Worm (Caenorhabditis elegans) whole organism, young adult: Measurements from ENCODE around the gene nhr-97.
"Not testable (repeated sequence)": the region's sequence is repeated elsewhere in the genome, so short reads cannot be mapped to it uniquely, and the experiment has no call there.

Source experiments
- B0019.2 ChIP-seq: fragments of 200-800 bp; sonication (Bioruptor generic); conservative IDR thresholded peaks from 2 replicates; pipeline ENCODE4 v1.3.6; 2022; ENCODE audit warnings: missing genetic modification reagents, missing genetic modification characterization, missing compliant biosample characterization
- B0336.3 ChIP-seq: fragments of 200-800 bp; sonication (Bioruptor generic); IDR thresholded peaks from 2 replicates; pipeline ENCODE4 v1.3.6; 2022; ENCODE audit warnings: missing genetic modification characterization, missing compliant biosample characterization
- D2030.7 ChIP-seq: fragments of 200-800 bp; sonication (Bioruptor generic); IDR thresholded peaks from 2 replicates; pipeline ENCODE4 v1.3.6; 2022; ENCODE audit warnings: missing genetic modification reagents, missing genetic modification characterization, missing compliant biosample characterization
- F33H1.4 ChIP-seq: fragments of 200-800 bp; sonication (Bioruptor generic); IDR thresholded peaks from 2 replicates; pipeline ENCODE4 v1.3.6; 2022; ENCODE audit warnings: missing genetic modification reagents, missing genetic modification characterization, missing compliant biosample characterization
- F52B5.7 ChIP-seq: sonication (generic microtip); optimal IDR thresholded peaks from 2 replicates; lab custom pipeline; 2016; ENCODE audit warnings: mild to moderate bottlenecking, missing genetic modification characterization, missing compliant biosample characterization
- K12H6.12 ChIP-seq: fragments of 200-800 bp; sonication (Bioruptor generic); optimal IDR thresholded peaks from 2 replicates; lab custom pipeline; 2018; ENCODE audit warnings: mild to moderate bottlenecking, missing genetic modification characterization, missing compliant biosample characterization
- T26A5.8 ChIP-seq: sonication (generic microtip); optimal IDR thresholded peaks from 2 replicates; lab custom pipeline; 2016; ENCODE audit warnings: missing genetic modification characterization, missing compliant biosample characterization
- athp-1 ChIP-seq: sonication (generic microtip); optimal IDR thresholded peaks from 2 replicates; lab custom pipeline; 2017; ENCODE audit warnings: mild to moderate bottlenecking, missing genetic modification characterization, missing compliant biosample characterization
- attf-3 ChIP-seq: fragments of 200-800 bp; sonication (Bioruptor generic); conservative IDR thresholded peaks from 2 replicates; pipeline ENCODE4 v1.3.6; 2022; ENCODE audit warnings: missing genetic modification reagents, missing genetic modification characterization, missing compliant biosample characterization
- attf-6 ChIP-seq: fragments of 200-800 bp; sonication (Bioruptor generic); IDR thresholded peaks from 2 replicates; pipeline ENCODE4 v1.3.6; 2022; ENCODE audit warnings: missing genetic modification reagents, missing genetic modification characterization, missing compliant biosample characterization
- bed-1 ChIP-seq: fragments of 200-800 bp; sonication (Bioruptor generic); IDR thresholded peaks from 2 replicates; pipeline ENCODE4 v1.3.6; 2022; ENCODE audit warnings: missing genetic modification reagents, missing genetic modification characterization, missing compliant biosample characterization
- bed-2 ChIP-seq: fragments of 200-800 bp; sonication (Bioruptor generic); IDR thresholded peaks from 2 replicates; pipeline ENCODE4 v1.3.6; 2022; ENCODE audit warnings: missing genetic modification reagents, missing genetic modification characterization, missing compliant biosample characterization
- ccch-3 ChIP-seq: fragments of 200-800 bp; sonication (Bioruptor generic); optimal IDR thresholded peaks from 2 replicates; lab custom pipeline; 2018; ENCODE audit warnings: mild to moderate bottlenecking, missing genetic modification characterization, missing compliant biosample characterization
- ceh-100 ChIP-seq: fragments of 200-800 bp; sonication (Bioruptor generic); IDR thresholded peaks from 2 replicates; pipeline ENCODE4 v1.3.6; 2022; ENCODE audit warnings: missing genetic modification reagents, missing genetic modification characterization, missing compliant biosample characterization
- dox-1 ChIP-seq: fragments of 200-800 bp; sonication (Bioruptor generic); IDR thresholded peaks from 2 replicates; pipeline ENCODE4 v1.3.6; 2022; ENCODE audit warnings: missing genetic modification reagents, missing genetic modification characterization, missing compliant biosample characterization
- gei-17 ChIP-seq: fragments of 200-800 bp; sonication (Bioruptor generic); optimal IDR thresholded peaks from 2 replicates; lab custom pipeline; 2018; ENCODE audit warnings: mild to moderate bottlenecking, missing genetic modification characterization, missing compliant biosample characterization
- hmg-20 ChIP-seq: fragments of 200-800 bp; sonication (Bioruptor generic); IDR thresholded peaks from 2 replicates; pipeline ENCODE4 v1.3.6; 2022; ENCODE audit warnings: missing genetic modification reagents, missing genetic modification characterization, missing compliant biosample characterization
- lag-1 ChIP-seq: fragments of 200-800 bp; sonication (Bioruptor generic); IDR thresholded peaks from 2 replicates; pipeline ENCODE4 v1.3.6; 2022; ENCODE audit warnings: missing genetic modification reagents, missing genetic modification characterization, missing compliant biosample characterization
- lin-35 ChIP-seq, 3 experiments: fragments of 150-350 bp in 2 of 3; sonication (generic microtip) in 1 of 3; optimal IDR thresholded peaks; 2 replicates each; lab custom pipeline; 2014 to 2018; ENCODE audit warnings: missing biosample characterization in 3 of 3, missing genetic modification characterization in 3 of 3, missing genetic modification reagents in 3 of 3
- lin-40 ChIP-seq: sonication (generic microtip); optimal IDR thresholded peaks from 2 replicates; lab custom pipeline; 2016; ENCODE audit warnings: missing genetic modification characterization, mild to moderate bottlenecking, missing compliant biosample characterization, missing genotype, missing genetic modification reagents
- lsl-1 ChIP-seq: fragments of 200-800 bp; sonication (Bioruptor generic); optimal IDR thresholded peaks from 2 replicates; lab custom pipeline; 2018; ENCODE audit warnings: mild to moderate bottlenecking, missing genetic modification characterization, moderate library complexity, missing compliant biosample characterization
- madf-8 ChIP-seq: fragments of 200-800 bp; sonication (Bioruptor generic); conservative IDR thresholded peaks from 2 replicates; pipeline ENCODE4 v1.3.6; 2022; ENCODE audit warnings: missing genetic modification reagents, missing genetic modification characterization, missing compliant biosample characterization
- nhr-80 ChIP-seq: sonication (generic microtip); optimal IDR thresholded peaks from 2 replicates; lab custom pipeline; 2016; ENCODE audit warnings: missing genetic modification characterization, missing compliant biosample characterization
- rcor-1 ChIP-seq: fragments of 200-800 bp; sonication (Bioruptor generic); IDR thresholded peaks from 2 replicates; pipeline ENCODE4 v1.3.6; 2022; ENCODE audit warnings: missing genetic modification reagents, missing genetic modification characterization, missing compliant biosample characterization
- rpc-1 ChIP-seq, 2 experiments: fragments of 150-350 bp in 1 of 2; sonication (generic microtip) in 1 of 2; optimal IDR thresholded peaks; 2 replicates each; lab custom pipeline; 2014 to 2018; ENCODE audit warnings: missing biosample characterization in 1 of 2, missing genetic modification characterization in 1 of 2, missing genetic modification reagents in 1 of 2, missing genotype in 1 of 2
- sdz-38 ChIP-seq: sonication (generic microtip); optimal IDR thresholded peaks from 2 replicates; lab custom pipeline; 2016; ENCODE audit warnings: missing genotype, missing genetic modification characterization, missing compliant biosample characterization
- unc-130 ChIP-seq: sonication (generic microtip); optimal IDR thresholded peaks from 2 replicates; lab custom pipeline; 2016; ENCODE audit warnings: missing genetic modification reagents, missing genetic modification characterization, missing compliant biosample characterization
- unc-62 ChIP-seq: fragments of 150-350 bp; optimal IDR thresholded peaks from 2 replicates; lab custom pipeline; 2014; ENCODE audit warnings: missing biosample characterization, missing genetic modification reagents, missing genetic modification characterization
- ztf-22 ChIP-seq: fragments of 200-800 bp; sonication (Bioruptor generic); optimal IDR thresholded peaks from 2 replicates; lab custom pipeline; 2018; ENCODE audit warnings: mild to moderate bottlenecking, missing genetic modification characterization, moderate library complexity, missing compliant biosample characterization
- ztf-25 ChIP-seq: fragments of 200-800 bp; sonication (Bioruptor generic); IDR thresholded peaks from 2 replicates; pipeline ENCODE4 v1.3.6; 2022; ENCODE audit warnings: missing genetic modification reagents, missing genetic modification characterization, missing compliant biosample characterization
- ztf-26 ChIP-seq: sonication (generic microtip); optimal IDR thresholded peaks from 2 replicates; lab custom pipeline; 2017; ENCODE audit warnings: missing genetic modification characterization, missing compliant biosample characterization
- ztf-3 ChIP-seq: fragments of 200-800 bp; sonication (Bioruptor generic); optimal IDR thresholded peaks from 2 replicates; lab custom pipeline; 2018; ENCODE audit warnings: mild to moderate bottlenecking, missing genetic modification characterization, missing compliant biosample characterization

Gene nhr-97

DNA sequence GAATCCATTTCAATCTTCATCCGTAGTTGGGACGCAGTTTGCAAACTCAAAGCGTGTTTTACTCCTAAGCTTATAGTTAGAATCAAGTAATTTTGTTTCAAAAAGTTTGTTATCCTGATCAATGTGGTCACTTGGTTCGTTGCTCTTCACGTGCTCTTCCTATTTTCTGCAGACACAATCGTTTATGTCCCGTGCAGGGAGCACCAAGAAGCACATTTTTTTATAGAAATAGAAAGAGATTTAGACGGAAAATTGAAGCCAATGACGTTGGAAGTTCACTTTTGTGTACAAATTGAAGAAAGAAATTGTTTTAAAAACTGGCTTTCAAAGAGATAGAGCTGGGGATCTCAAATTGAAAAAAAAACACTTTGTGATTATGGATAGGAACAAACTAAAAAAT, 4.3 kb downstream of the nhr-97 start:
- TF ChIP-seq athp-1 = no peak
- TF ChIP-seq B0336.3 (GFP tag; lab: Robert Waterston, UW) = no peak
- TF ChIP-seq D2030.7 (GFP tag; lab: Robert Waterston, UW) = no peak
- TF ChIP-seq lin-35 (GFP tag; optimal IDR thresholded peaks at IDR 0.05; lab: Kevin White, UChicago) = no peak
- TF ChIP-seq T26A5.8 (tag; lab: Kevin White, UChicago) = no peak
- TF ChIP-seq ztf-26 (tag; lab: Kevin White, UChicago) = no peak
- TF ChIP-seq ztf-3 = no peak
- TF ChIP-seq lin-40 (tag; lab: Kevin White, UChicago) = no peak
- TF ChIP-seq lsl-1 (GFP tag; lab: Kevin White, UChicago) = no peak
- TF ChIP-seq unc-62 (GFP tag; lab: Kevin White, UChicago) = no peak
- no peak for TF ChIP-seq dox-1 (GFP tag; lab: Robert Waterston, UW)
- no peak for TF ChIP-seq rpc-1 (optimal IDR thresholded peaks at IDR 0.05; lab: Kevin White, UChicago)
- TF ChIP-seq rpc-1 (tag; optimal IDR thresholded peaks at IDR 0.05; lab: Kevin White, UChicago) = no peak
- TF ChIP-seq bed-2 (GFP tag; lab: Robert Waterston, UW) = no peak
- TF ChIP-seq lag-1 (GFP tag; lab: Robert Waterston, UW) = no peak
- no peak for TF ChIP-seq F52B5.7
- no peak for TF ChIP-seq attf-3
- no peak for TF ChIP-seq unc-130 (GFP tag; lab: Kevin White, UChicago)
- no peak for TF ChIP-seq madf-8 (GFP tag; lab: Robert Waterston, UW)
- no peak for TF ChIP-seq B0019.2 (GFP tag; lab: Robert Waterston, UW)

DNA sequence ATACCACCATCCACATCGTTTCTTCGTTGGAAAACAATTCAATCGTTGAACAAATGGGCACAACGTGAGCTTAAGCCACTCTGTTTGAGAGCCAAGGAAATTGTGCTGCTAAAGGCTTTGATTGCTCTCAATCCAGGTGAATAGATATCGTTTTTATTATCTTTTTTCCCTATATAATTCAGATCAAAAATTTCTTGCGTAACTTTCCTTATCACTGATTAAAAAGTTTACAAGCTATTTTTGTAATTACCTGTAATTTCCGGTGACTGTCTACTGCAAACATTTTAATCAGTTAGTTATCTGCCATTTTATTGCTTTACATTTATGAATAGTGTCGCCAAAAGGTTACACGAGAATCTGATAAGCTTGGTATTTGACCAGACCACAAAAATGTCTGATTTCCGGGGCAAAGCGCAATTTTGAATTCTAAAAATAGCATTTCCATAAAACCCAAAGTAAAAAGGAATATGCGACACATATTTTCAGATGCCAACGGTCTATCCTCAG, 5.3 kb downstream of the nhr-97 start:
- no peak for TF ChIP-seq gei-17 (GFP tag; lab: Kevin White, UChicago)
- peak; percentile 12 for TF ChIP-seq nhr-80 (tag; lab: Kevin White, UChicago)
- TF ChIP-seq, all 124 proteins: peak for 1

- no peak for TF ChIP-seq attf-3
- TF ChIP-seq B0019.2 (GFP tag; lab: Robert Waterston, UW) = no peak
- TF ChIP-seq ceh-100 = no peak
- TF ChIP-seq bed-1 (GFP tag; lab: Robert Waterston, UW) = no peak
- no peak for TF ChIP-seq ccch-3 (GFP tag; lab: Kevin White, UChicago)
- no peak for TF ChIP-seq K12H6.12 (tag; lab: Kevin White, UChicago)
- no peak for TF ChIP-seq rcor-1 (GFP tag; lab: Robert Waterston, UW)
- no peak for TF ChIP-seq ztf-22 (GFP tag; lab: Kevin White, UChicago)
Observed at ce11 chrIV:9766250-9766649, 8.8 kb downstream of the nhr-97 start, which contains the start of gene ssp-36. ssp-36 (minus strand) TSS chrIV:9766350.

DNA sequence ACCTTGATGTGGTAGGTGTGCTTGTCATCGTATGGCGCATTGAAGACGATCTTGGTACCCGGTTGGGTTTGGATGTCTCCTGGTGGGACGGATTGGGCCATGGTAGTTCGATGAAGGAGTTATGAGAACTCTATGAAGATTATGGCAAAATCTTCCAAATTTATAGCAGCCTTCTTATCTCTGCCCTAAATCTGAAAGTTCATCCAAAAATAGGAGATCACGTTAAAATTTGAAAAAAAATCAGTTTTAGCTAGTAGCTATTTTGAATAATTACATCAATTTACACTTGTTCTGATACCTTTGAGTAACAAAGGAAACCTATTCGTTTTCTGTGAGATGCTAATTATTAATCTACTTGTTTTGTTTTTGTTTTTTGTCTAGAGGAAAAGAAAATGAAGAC, 9.6 kb downstream of the nhr-97 start, which contains the start of gene msp-79:
TSS of gene msp-79 (minus strand) at position 101 of the 400 bp plus-strand sequence.
- TF ChIP-seq attf-6 (GFP tag; lab: Robert Waterston, UW); sdz-38; F33H1.4 (GFP tag; lab: Robert Waterston, UW): not testable (repeated sequence)

- TF ChIP-seq hmg-20, ztf-25, madf-8 (GFP tag; lab: Robert Waterston, UW): not testable (repeated sequence)
- TF ChIP-seq, all 124 proteins: peak for 0; not testable (repeated sequence) for 124
Observed at ce11 chrIV:9769746-9770145, 12.3 kb downstream of the nhr-97 start, which contains the start of gene msp-78. msp-78 (plus strand) TSS chrIV:9770046.
